Worm (Caenorhabditis elegans) whole organism, L1 larva: Measurements from ENCODE around the gene C50E10.2.

Experiments used
- C16A3.4 ChIP-seq: fragments of 150-350 bp; optimal IDR thresholded peaks from 2 replicates; lab custom pipeline; 2014; ENCODE audit warnings: missing biosample characterization, missing genetic modification characterization
- C34B4.2 ChIP-seq: sonication (generic microtip); optimal IDR thresholded peaks from 2 replicates; lab custom pipeline; 2017; ENCODE audit warnings: mild to moderate bottlenecking, missing genetic modification characterization, missing compliant biosample characterization
- Y116A8C.19 ChIP-seq: sonication (generic microtip); optimal IDR thresholded peaks from 2 replicates; lab custom pipeline; 2016; ENCODE audit warnings: missing compliant biosample characterization, missing genetic modification characterization, borderline replicate concordance
- aha-1 ChIP-seq: fragments of 150-350 bp; optimal IDR thresholded peaks from 2 replicates; lab custom pipeline; 2014; ENCODE audit warnings: missing biosample characterization, missing genetic modification characterization
- aly-2 ChIP-seq: fragments of 150-350 bp; optimal IDR thresholded peaks from 2 replicates; lab custom pipeline; 2014; ENCODE audit warnings: missing biosample characterization, missing genetic modification characterization
- ama-1 ChIP-seq: fragments of 150-350 bp; optimal IDR thresholded peaks from 2 replicates; lab custom pipeline; 2014
- ceh-8 ChIP-seq: fragments of 200-800 bp; sonication (Bioruptor generic); optimal IDR thresholded peaks from 2 replicates; lab custom pipeline; 2018; ENCODE audit warnings: mild to moderate bottlenecking, missing genetic modification characterization, moderate library complexity, missing compliant biosample characterization
- ceh-82 ChIP-seq, 3 experiments: fragments of 150-350 bp in 1 of 3; sonication (generic microtip) in 2 of 3; optimal IDR thresholded peaks; 2 replicates each; lab custom pipeline; 2014 to 2017; ENCODE audit warnings: missing biosample characterization in 3 of 3, missing genetic modification characterization in 3 of 3
- ceh-88 ChIP-seq: fragments of 200-800 bp; sonication (Bioruptor generic); IDR thresholded peaks from 2 replicates; pipeline ENCODE4 v1.3.6; 2022; ENCODE audit warnings: missing genetic modification characterization, missing compliant biosample characterization
- ces-1 ChIP-seq: fragments of 150-350 bp; optimal IDR thresholded peaks from 2 replicates; lab custom pipeline; 2014; ENCODE audit warnings: missing biosample characterization, missing genetic modification reagents, missing genetic modification characterization
- dpl-1 ChIP-seq, 3 experiments: fragments of 150-350 bp in 2 of 3; sonication (generic microtip) in 1 of 3; optimal IDR thresholded peaks; 2 replicates each; lab custom pipeline; 2014 to 2017; ENCODE audit warnings: missing biosample characterization in 3 of 3, missing genetic modification characterization in 3 of 3, missing genetic modification reagents in 3 of 3
- efl-1 ChIP-seq, 4 experiments: fragments of 150-350 bp; optimal IDR thresholded peaks in 3 of 4; peaks in 1 of 4; 1 replicate in 1 of 4; 2 replicates in 3 of 4; lab custom pipeline; 2014; ENCODE audit warnings: missing biosample characterization in 2 of 4, missing genetic modification characterization in 2 of 4, missing genetic modification reagents in 2 of 4
- efl-3 ChIP-seq: fragments of 200-800 bp; sonication (Bioruptor generic); optimal IDR thresholded peaks from 2 replicates; lab custom pipeline; 2018; ENCODE audit warnings: mild to moderate bottlenecking, missing genetic modification characterization, missing compliant biosample characterization
- egl-13 ChIP-seq: sonication (generic microtip); optimal IDR thresholded peaks from 2 replicates; lab custom pipeline; 2016; ENCODE audit warnings: missing genotype, missing genetic modification reagents, missing genetic modification characterization, missing compliant biosample characterization
- egl-27 ChIP-seq, 2 experiments: fragments of 150-350 bp in 1 of 2; sonication (generic microtip); optimal IDR thresholded peaks; 3 replicates each; lab custom pipeline; 2017 to 2018; ENCODE audit warnings: missing biosample characterization in 2 of 2, missing genetic modification characterization in 2 of 2, missing genetic modification reagents in 2 of 2
- elt-3 ChIP-seq, 6 experiments: fragments of 150-350 bp in 1 of 6; sonication (generic microtip); optimal IDR thresholded peaks; 2 replicates each; lab custom pipeline; 2017 to 2018; ENCODE audit warnings: missing biosample characterization in 6 of 6, missing genetic modification characterization in 6 of 6, inconsistent platforms in 1 of 6
- ets-5 ChIP-seq: fragments of 200-800 bp; sonication (Bioruptor generic); IDR thresholded peaks from 2 replicates; pipeline ENCODE4 v1.3.6; 2022; ENCODE audit warnings: missing genetic modification characterization, missing compliant biosample characterization
- fkh-10 ChIP-seq: sonication (generic microtip); optimal IDR thresholded peaks from 2 replicates; lab custom pipeline; 2017; ENCODE audit warnings: missing biosample characterization, missing genetic modification reagents, missing genetic modification characterization
- fkh-4 ChIP-seq: sonication (generic microtip); optimal IDR thresholded peaks from 2 replicates; lab custom pipeline; 2016; ENCODE audit warnings: missing compliant biosample characterization, missing genetic modification characterization, borderline replicate concordance
- irx-1 ChIP-seq: sonication (generic microtip); optimal IDR thresholded peaks from 2 replicates; lab custom pipeline; 2016; ENCODE audit warnings: missing genetic modification characterization, missing compliant biosample characterization
- isw-1 ChIP-seq: fragments of 200-800 bp; sonication (Bioruptor generic); IDR thresholded peaks from 2 replicates; pipeline ENCODE4 v1.3.6; 2022; ENCODE audit warnings: missing genetic modification characterization, missing compliant biosample characterization
- lin-14 ChIP-seq: fragments of 200-800 bp; sonication (Bioruptor generic); optimal IDR thresholded peaks from 2 replicates; lab custom pipeline; 2018; ENCODE audit warnings: mild to moderate bottlenecking, missing genetic modification characterization, moderate library complexity, missing compliant biosample characterization
- lin-15B ChIP-seq: fragments of 150-350 bp; sonication (generic microtip); optimal IDR thresholded peaks from 3 replicates; lab custom pipeline; 2014; ENCODE audit warnings: missing biosample characterization, missing genetic modification characterization
- lin-35 ChIP-seq, 2 experiments: fragments of 150-350 bp; optimal IDR thresholded peaks; 2 replicates each; lab custom pipeline; 2014; ENCODE audit warnings: missing biosample characterization in 2 of 2, missing genetic modification characterization in 2 of 2, missing genetic modification reagents in 2 of 2
- lin-39 ChIP-seq: fragments of 150-350 bp; optimal IDR thresholded peaks from 2 replicates; lab custom pipeline; 2014; ENCODE audit warnings: missing biosample characterization, missing genetic modification reagents, missing genetic modification characterization
- lsy-2 ChIP-seq, 2 experiments: fragments of 150-350 bp; optimal IDR thresholded peaks; 2 replicates each; lab custom pipeline; 2014; ENCODE audit warnings: missing biosample characterization in 2 of 2, missing genetic modification characterization in 2 of 2
- mdl-1 ChIP-seq, 2 experiments: fragments of 150-350 bp; optimal IDR thresholded peaks; 2 replicates each; lab custom pipeline; 2014 to 2017; ENCODE audit warnings: missing biosample characterization in 2 of 2, missing genetic modification characterization in 2 of 2, inconsistent platforms in 1 of 2
- nhr-12 ChIP-seq: sonication (generic microtip); optimal IDR thresholded peaks from 2 replicates; lab custom pipeline; 2017; ENCODE audit warnings: missing biosample characterization, missing genetic modification characterization
- nhr-19 ChIP-seq: fragments of 200-800 bp; sonication (Bioruptor generic); conservative IDR thresholded peaks from 2 replicates; pipeline ENCODE4 v1.3.6; 2022; ENCODE audit warnings: missing genetic modification characterization, missing compliant biosample characterization
- nhr-20 ChIP-seq: sonication (generic microtip); optimal IDR thresholded peaks from 2 replicates; lab custom pipeline; 2016; ENCODE audit warnings: mild to moderate bottlenecking, missing genetic modification characterization, missing compliant biosample characterization
- nhr-76 ChIP-seq: sonication (generic microtip); optimal IDR thresholded peaks from 2 replicates; lab custom pipeline; 2017; ENCODE audit warnings: missing biosample characterization, missing genetic modification characterization
- nhr-77 ChIP-seq: fragments of 150-350 bp; optimal IDR thresholded peaks from 2 replicates; lab custom pipeline; 2014; ENCODE audit warnings: missing biosample characterization, missing genetic modification characterization
- nhr-85 ChIP-seq: sonication (generic microtip); peaks from one replicate; lab custom pipeline; 2016; ENCODE audit warnings: missing genetic modification characterization, inconsistent platforms, missing compliant biosample characterization
- nhr-90 ChIP-seq: sonication (generic microtip); optimal IDR thresholded peaks from 2 replicates; lab custom pipeline; 2016; ENCODE audit warnings: mild to moderate bottlenecking, missing genetic modification characterization, missing compliant biosample characterization; ENCODE audit not compliant: poor library complexity
- rnt-1 ChIP-seq: sonication (generic microtip); optimal IDR thresholded peaks from 2 replicates; lab custom pipeline; 2016; ENCODE audit warnings: mild to moderate bottlenecking, missing genetic modification characterization, moderate library complexity, missing compliant biosample characterization
- snpc-4 ChIP-seq: fragments of 150-350 bp; optimal IDR thresholded peaks from 2 replicates; lab custom pipeline; 2014; ENCODE audit warnings: missing biosample characterization, missing genetic modification characterization
- sptf-1 ChIP-seq: fragments of 150-350 bp; optimal IDR thresholded peaks from 2 replicates; lab custom pipeline; 2014; ENCODE audit warnings: missing biosample characterization, missing genetic modification characterization
- swsn-7 ChIP-seq: sonication (generic microtip); optimal IDR thresholded peaks from 2 replicates; lab custom pipeline; 2016; ENCODE audit warnings: missing genetic modification characterization, missing compliant biosample characterization
- unc-130 ChIP-seq: fragments of 150-350 bp; optimal IDR thresholded peaks from 2 replicates; lab custom pipeline; 2017; ENCODE audit warnings: missing biosample characterization, missing genetic modification characterization, inconsistent platforms
- unc-62 ChIP-seq: fragments of 150-350 bp; optimal IDR thresholded peaks from 2 replicates; lab custom pipeline; 2014; ENCODE audit warnings: missing biosample characterization, missing genetic modification reagents, missing genetic modification characterization
- unc-86 ChIP-seq: sonication (generic microtip); optimal IDR thresholded peaks from 2 replicates; lab custom pipeline; 2016; ENCODE audit warnings: missing genetic modification characterization, missing compliant biosample characterization
- vab-15 ChIP-seq: sonication (generic microtip); optimal IDR thresholded peaks from 2 replicates; lab custom pipeline; 2017; ENCODE audit warnings: missing genotype, mild to moderate bottlenecking, missing genetic modification characterization, missing compliant biosample characterization
- zag-1 ChIP-seq: fragments of 150-350 bp; optimal IDR thresholded peaks from 2 replicates; lab custom pipeline; 2014; ENCODE audit warnings: missing biosample characterization, missing genetic modification characterization

The C50E10.2 gene

ce11 chrII:12280360-12280759 is 29.2 kb downstream of the C50E10.2 start, which contains the start of gene ife-5:
TSS of gene ife-5 (plus strand) at chrII:12280660.
- TF ChIP-seq ceh-8 (GFP tag; lab: Kevin White, UChicago) = no peak
- TF ChIP-seq nhr-76 (tag; lab: Kevin White, UChicago) = no peak
- no peak for TF ChIP-seq nhr-77 (tag; lab: Kevin White, UChicago)
- TF ChIP-seq C34B4.2 (tag; lab: Kevin White, UChicago) = no peak
- TF ChIP-seq mdl-1 (tag; optimal IDR thresholded peaks at IDR 0.05; lab: Kevin White, UChicago) = no peak
- TF ChIP-seq, all 84 proteins: peak for 0

- TF ChIP-seq lsy-2 (tag; optimal IDR thresholded peaks at IDR 0.05; lab: Kevin White, UChicago) = peak in 1 of 2 experiments; percentile 37
- TF ChIP-seq dpl-1 (GFP tag; optimal IDR thresholded peaks at IDR 0.05; lab: Kevin White, UChicago) = peak in 1 of 3 experiments; percentile 32
- TF ChIP-seq efl-1 (optimal IDR thresholded peaks at IDR 0.05; lab: Kevin White, UChicago) = peak; percentile 10 to 13
- peak; percentile 23 to 29 for TF ChIP-seq efl-1 (GFP tag; optimal IDR thresholded peaks at IDR 0.05 in 1 of 2; lab: Kevin White, UChicago)
- no peak for TF ChIP-seq ama-1 (lab: Kevin White, UChicago)
- TF ChIP-seq lin-35 (GFP tag; optimal IDR thresholded peaks at IDR 0.05; lab: Kevin White, UChicago) = peak in 1 of 2 experiments; percentile 21
- TF ChIP-seq, all 84 proteins: peak for 4
Observed at ce11 chrII:12279259-12279658, 30.3 kb downstream of the C50E10.2 start, which contains the start of the genes tric-1B.2 and Y57A10A.29. TSS of gene tric-1B.2 (minus strand) at chrII:12279387. TSS of gene Y57A10A.29 (plus strand) at chrII:12279561.

ce11 chrII:12278602-12279001 is 30.9 kb downstream of the C50E10.2 start:
- TF ChIP-seq nhr-85 (tag; lab: Kevin White, UChicago) = no peak
- TF ChIP-seq elt-3 (tag; optimal IDR thresholded peaks at IDR 0.05; lab: Kevin White, UChicago) = no peak
- TF ChIP-seq ets-5 = no peak
- TF ChIP-seq egl-13 = no peak
- no peak for TF ChIP-seq sptf-1 (tag; lab: Kevin White, UChicago)
- TF ChIP-seq nhr-12 (tag; lab: Kevin White, UChicago) = no peak
- TF ChIP-seq swsn-7 (tag; lab: Kevin White, UChicago) = no peak
- TF ChIP-seq, all 84 proteins: peak for 0

- TF ChIP-seq sptf-1 (tag; lab: Kevin White, UChicago) (no peak), lin-14 (GFP tag; lab: Kevin White, UChicago) (no peak), ceh-88 (GFP tag; lab: Robert Waterston, UW) (no peak), zag-1 (tag; lab: Kevin White, UChicago) (no peak), fkh-10 (GFP tag; lab: Kevin White, UChicago) (no peak)
Observed at ce11 chrII:12274944-12275343, 34.6 kb downstream of the C50E10.2 start, which contains the start of gene Y57A10A.27. TSS of gene Y57A10A.27 (minus strand) at chrII:12275044.

- TF ChIP-seq rnt-1 = no peak
- no peak for TF ChIP-seq aly-2 (tag; lab: Kevin White, UChicago)
- no peak for TF ChIP-seq irx-1 (tag; lab: Kevin White, UChicago)
- no peak for TF ChIP-seq sptf-1 (tag; lab: Kevin White, UChicago)
- TF ChIP-seq aha-1 (tag; lab: Kevin White, UChicago) = no peak
- TF ChIP-seq nhr-76 (tag; lab: Kevin White, UChicago) = no peak
- TF ChIP-seq nhr-90 = no peak
- no peak for TF ChIP-seq egl-27 (tag; optimal IDR thresholded peaks at IDR 0.05; lab: Kevin White, UChicago)
- TF ChIP-seq nhr-85 (tag; lab: Kevin White, UChicago) = no peak
- TF ChIP-seq unc-130 (tag; lab: Kevin White, UChicago) = no peak
- TF ChIP-seq lin-39 (tag; lab: Kevin White, UChicago) = peak; percentile 25
- peak in 1 of 2 experiments; percentile 7 for TF ChIP-seq lin-35 (GFP tag; optimal IDR thresholded peaks at IDR 0.05; lab: Kevin White, UChicago)
- no peak for TF ChIP-seq ces-1 (GFP tag; lab: Kevin White, UChicago)
- TF ChIP-seq ama-1 (lab: Kevin White, UChicago) = no peak
- TF ChIP-seq lsy-2 (tag; optimal IDR thresholded peaks at IDR 0.05; lab: Kevin White, UChicago) = peak; percentile 31 to 43
- peak; percentile 74 for TF ChIP-seq nhr-19 (GFP tag; lab: Robert Waterston, UW)
- no peak for TF ChIP-seq lin-15B (tag; lab: Kevin White, UChicago)
- TF ChIP-seq nhr-20 (tag; lab: Kevin White, UChicago) = no peak
- no peak for TF ChIP-seq nhr-77 (tag; lab: Kevin White, UChicago)
- TF ChIP-seq snpc-4 (tag; lab: Kevin White, UChicago) = no peak
- no peak for TF ChIP-seq ceh-82 (tag; optimal IDR thresholded peaks at IDR 0.05; lab: Kevin White, UChicago)
- TF ChIP-seq Y116A8C.19 (tag; lab: Kevin White, UChicago) = no peak
- no peak for TF ChIP-seq unc-86 (tag; lab: Kevin White, UChicago)
- no peak for TF ChIP-seq fkh-4
- TF ChIP-seq nhr-12 (tag; lab: Kevin White, UChicago) = no peak
- TF ChIP-seq isw-1 = no peak
- TF ChIP-seq efl-3 = no peak
- no peak for TF ChIP-seq vab-15 (tag; lab: Kevin White, UChicago)
- TF ChIP-seq C16A3.4 (tag; lab: Kevin White, UChicago) = no peak
- TF ChIP-seq unc-62 = no peak
Observed at ce11 chrII:12268857-12269256, 40.7 kb downstream of the C50E10.2 start.
